Fruit fly (Drosophila melanogaster) Kc167 (cell line): ENCODE data around the gene CG8066.

Experiments used
- Myc ChIP-seq: fragments of >200 bp; optimal IDR thresholded peaks from 2 replicates; lab custom pipeline; 2017; ENCODE audit warnings: missing external identifiers
- Sin3A ChIP-seq: fragments of >200 bp; optimal IDR thresholded peaks from 2 replicates; lab custom pipeline; 2018; ENCODE audit warnings: missing external identifiers
- h ChIP-seq: fragments of >200 bp; optimal IDR thresholded peaks from 3 replicates; lab custom pipeline; 2018; ENCODE audit warnings: missing external identifiers
- insv ChIP-seq: fragments of >200 bp; optimal IDR thresholded peaks from 3 replicates; lab custom pipeline; 2018; ENCODE audit warnings: missing external identifiers
- psq ChIP-seq: fragments of >200 bp; optimal IDR thresholded peaks from 2 replicates; lab custom pipeline; 2017; ENCODE audit warnings: missing external identifiers
- ttk ChIP-seq: sonication (Bioruptor generic); optimal IDR thresholded peaks from 2 replicates; lab custom pipeline; 2017; ENCODE audit warnings: missing external identifiers

- no peak for TF ChIP-seq h (lab: Kevin White, UChicago)
- TF ChIP-seq psq (lab: Kevin White, UChicago), result no peak
- no peak for TF ChIP-seq ttk (lab: Kevin White, UChicago)
- no peak for TF ChIP-seq insv (lab: Kevin White, UChicago)
- no peak for TF ChIP-seq Sin3A (lab: Kevin White, UChicago)
- TF ChIP-seq Myc (lab: Kevin White, UChicago), result no peak
These were observed 6.6 kb downstream of the CG8066 start, which contains the start of gene CG14851 for dm6 chr3R:14562040-14562439.
